Fruit fly (Drosophila melanogaster): ENCODE results near the gene Pli.

Pli gene

dm6 chr3R:23909347-23909862 is 19.6 kb upstream of the Pli start (continued):
- TF ChIP-seq CG32767 (GFP tag; IDR thresholded peaks at IDR 0.05) (0 out of 2 replicates have a peak, but pooled peaks have one; percentile 31), E2f2 (GFP tag; IDR thresholded peaks at IDR 0.05) (peak; percentile 21; the same call in 1 of the 2 replicates), D (optimal IDR thresholded peaks at IDR 0.05) (no peak), D (GFP tag; optimal IDR thresholded peaks at IDR 0.05) (peak; percentile 43), Blimp-1 (GFP tag; optimal IDR thresholded peaks at IDR 0.05) (peak; percentile 47), sna (GFP tag; IDR thresholded peaks at IDR 0.05; ENCODE audit: partially characterized antibody) (no peak), nom (GFP tag; optimal IDR thresholded peaks at IDR 0.05) (peak; percentile 31), CG18764 (GFP tag; optimal IDR thresholded peaks at IDR 0.05) (peak; percentile 39), CG18619 (GFP tag; optimal IDR thresholded peaks at IDR 0.05) (peak; percentile 37), mam (GFP tag; optimal IDR thresholded peaks at IDR 0.05) (no peak), cato (GFP tag; optimal IDR thresholded peaks at IDR 0.05; ENCODE audit: borderline replicate concordance) (peak; percentile 6), ems (GFP tag; optimal IDR thresholded peaks at IDR 0.05) (no peak), CG30403 (GFP tag; optimal IDR thresholded peaks at IDR 0.05) (no peak), Hey (tag; optimal IDR thresholded peaks at IDR 0.05) (no peak), YL-1 (GFP tag; optimal IDR thresholded peaks at IDR 0.05) (no peak), nau (GFP tag; optimal IDR thresholded peaks at IDR 0.05) (peak; percentile 80), abd-A (tag; optimal IDR thresholded peaks at IDR 0.05) (peak; percentile 45), Asciz (GFP tag; optimal IDR thresholded peaks at IDR 0.05) (peak; percentile 53), zen2 (GFP tag; IDR thresholded peaks at IDR 0.05; ENCODE audit: partially characterized antibody) (no peak), Awh (GFP tag; IDR thresholded peaks at IDR 0.05) (peak; percentile 49; the same call in 1 of the 2 replicates), Dfd (GFP tag; optimal IDR thresholded peaks at IDR 0.05) (no peak), CG2678 (tag; optimal IDR thresholded peaks at IDR 0.05) (peak; percentile 56), CG34224 (GFP tag; IDR thresholded peaks at IDR 0.05; ENCODE audit: partially characterized antibody) (no peak), so (GFP tag; IDR thresholded peaks at IDR 0.05) (peak; percentile 37; the same call in 2 of the 3 replicates), CG5180 (GFP tag; optimal IDR thresholded peaks at IDR 0.05) (peak; percentile 48), CG30431 (GFP tag; optimal IDR thresholded peaks at IDR 0.05) (no peak), CG3407 (GFP tag; optimal IDR thresholded peaks at IDR 0.05) (peak; percentile 7), dmrt99B (tag; optimal IDR thresholded peaks at IDR 0.05) (peak; percentile 56), repo (GFP tag; optimal IDR thresholded peaks at IDR 0.05) (no peak), Adf1 (GFP tag; IDR thresholded peaks at IDR 0.05) (peak; percentile 13), CG4424 (GFP tag; optimal IDR thresholded peaks at IDR 0.05) (no peak), oc (tag; optimal IDR thresholded peaks at IDR 0.05) (peak; percentile 25), bsh (GFP tag; optimal IDR thresholded peaks at IDR 0.05) (peak in 1 of 2 experiments; percentile 42), chm (GFP tag; IDR thresholded peaks at IDR 0.05) (no peak), seq (GFP tag; IDR thresholded peaks at IDR 0.05) (peak; percentile 78), maf-S (GFP tag; optimal IDR thresholded peaks at IDR 0.05) (no peak), cg (GFP tag; optimal IDR thresholded peaks at IDR 0.05) (peak; percentile 22), CG7372 (GFP tag; IDR thresholded peaks at IDR 0.05) (no peak), Dp (GFP tag; optimal IDR thresholded peaks at IDR 0.05) (no peak), CG17328 (GFP tag; IDR thresholded peaks at IDR 0.05) (0 out of 2 replicates have a peak, but pooled peaks have one; percentile 25), CG33557 (GFP tag; optimal IDR thresholded peaks at IDR 0.05) (no peak), shn (GFP tag; optimal IDR thresholded peaks at IDR 0.05) (no peak), Optix (GFP tag; IDR thresholded peaks at IDR 0.05) (no peak), sd (tag; optimal IDR thresholded peaks at IDR 0.05) (peak; percentile 72), chinmo (GFP tag; IDR thresholded peaks at IDR 0.05; ENCODE audit: partially characterized antibody) (peak; percentile 96), Ptx1 (GFP tag; IDR thresholded peaks at IDR 0.05) (0 out of 2 replicates have a peak, but pooled peaks have one; percentile 15), HmgZ (tag; optimal IDR thresholded peaks at IDR 0.05) (peak; percentile 8), CG17568 (GFP tag; optimal IDR thresholded peaks at IDR 0.05) (peak; percentile 70), CG15601 (tag; optimal IDR thresholded peaks at IDR 0.05) (peak; percentile 47)

Measured in whole organism, embryonic.